Worm (Caenorhabditis elegans) whole organism, L1 larva: Measurements from ENCODE around the gene R53.5.

ENCODE experiments used
- Y116A8C.19 ChIP-seq: sonication (generic microtip); optimal IDR thresholded peaks from 2 replicates; lab custom pipeline; 2016; ENCODE audit warnings: missing compliant biosample characterization, missing genetic modification characterization, borderline replicate concordance
- blmp-1 ChIP-seq: fragments of 150-350 bp; optimal IDR thresholded peaks from 2 replicates; lab custom pipeline; 2014; ENCODE audit warnings: missing biosample characterization, missing genetic modification characterization
- dpl-1 ChIP-seq, 3 experiments: fragments of 150-350 bp in 2 of 3; sonication (generic microtip) in 1 of 3; optimal IDR thresholded peaks; 2 replicates each; lab custom pipeline; 2014 to 2017; ENCODE audit warnings: missing biosample characterization in 3 of 3, missing genetic modification characterization in 3 of 3, missing genetic modification reagents in 3 of 3
- dsc-1 ChIP-seq: sonication (generic microtip); optimal IDR thresholded peaks from 2 replicates; lab custom pipeline; 2016; ENCODE audit warnings: mild to moderate bottlenecking, missing genetic modification characterization, missing compliant biosample characterization
- efl-1 ChIP-seq, 4 experiments: fragments of 150-350 bp; optimal IDR thresholded peaks in 3 of 4; peaks in 1 of 4; 1 replicate in 1 of 4; 2 replicates in 3 of 4; lab custom pipeline; 2014; ENCODE audit warnings: missing biosample characterization in 2 of 4, missing genetic modification characterization in 2 of 4, missing genetic modification reagents in 2 of 4
- egl-27 ChIP-seq, 2 experiments: fragments of 150-350 bp in 1 of 2; sonication (generic microtip); optimal IDR thresholded peaks; 3 replicates each; lab custom pipeline; 2017 to 2018; ENCODE audit warnings: missing biosample characterization in 2 of 2, missing genetic modification characterization in 2 of 2, missing genetic modification reagents in 2 of 2
- fkh-8 ChIP-seq: sonication (generic microtip); optimal IDR thresholded peaks from 2 replicates; lab custom pipeline; 2016; ENCODE audit warnings: mild to moderate bottlenecking, missing genetic modification characterization, missing compliant biosample characterization
- grh-1 ChIP-seq: fragments of 200-800 bp; sonication (Bioruptor generic); IDR thresholded peaks from 2 replicates; pipeline ENCODE4 v1.3.6; 2022; ENCODE audit warnings: missing genetic modification reagents, missing genetic modification characterization, missing compliant biosample characterization
- hlh-4 ChIP-seq: sonication (generic microtip); optimal IDR thresholded peaks from 2 replicates; lab custom pipeline; 2016; ENCODE audit warnings: mild to moderate bottlenecking, missing genetic modification characterization, missing compliant biosample characterization
- lin-14 ChIP-seq: fragments of 200-800 bp; sonication (Bioruptor generic); optimal IDR thresholded peaks from 2 replicates; lab custom pipeline; 2018; ENCODE audit warnings: mild to moderate bottlenecking, missing genetic modification characterization, moderate library complexity, missing compliant biosample characterization
- lin-35 ChIP-seq, 2 experiments: fragments of 150-350 bp; optimal IDR thresholded peaks; 2 replicates each; lab custom pipeline; 2014; ENCODE audit warnings: missing biosample characterization in 2 of 2, missing genetic modification characterization in 2 of 2, missing genetic modification reagents in 2 of 2
- lin-39 ChIP-seq: fragments of 150-350 bp; optimal IDR thresholded peaks from 2 replicates; lab custom pipeline; 2014; ENCODE audit warnings: missing biosample characterization, missing genetic modification reagents, missing genetic modification characterization
- lsy-2 ChIP-seq, 2 experiments: fragments of 150-350 bp; optimal IDR thresholded peaks; 2 replicates each; lab custom pipeline; 2014; ENCODE audit warnings: missing biosample characterization in 2 of 2, missing genetic modification characterization in 2 of 2
- mep-1 ChIP-seq: fragments of 150-350 bp; optimal IDR thresholded peaks from 2 replicates; lab custom pipeline; 2014; ENCODE audit warnings: missing biosample characterization, missing genetic modification characterization
- nhr-12 ChIP-seq: sonication (generic microtip); optimal IDR thresholded peaks from 2 replicates; lab custom pipeline; 2017; ENCODE audit warnings: missing biosample characterization, missing genetic modification characterization
- nhr-20 ChIP-seq: sonication (generic microtip); optimal IDR thresholded peaks from 2 replicates; lab custom pipeline; 2016; ENCODE audit warnings: mild to moderate bottlenecking, missing genetic modification characterization, missing compliant biosample characterization
- nhr-28 ChIP-seq: fragments of 150-350 bp; optimal IDR thresholded peaks from 2 replicates; lab custom pipeline; 2014; ENCODE audit warnings: missing biosample characterization, missing genetic modification characterization
- pqm-1 ChIP-seq: sonication (generic microtip); optimal IDR thresholded peaks from 3 replicates; lab custom pipeline; 2017; ENCODE audit warnings: missing biosample characterization, missing genetic modification characterization
- rnt-1 ChIP-seq: sonication (generic microtip); optimal IDR thresholded peaks from 2 replicates; lab custom pipeline; 2016; ENCODE audit warnings: mild to moderate bottlenecking, missing genetic modification characterization, moderate library complexity, missing compliant biosample characterization
- sptf-1 ChIP-seq: fragments of 150-350 bp; optimal IDR thresholded peaks from 2 replicates; lab custom pipeline; 2014; ENCODE audit warnings: missing biosample characterization, missing genetic modification characterization
- sup-37 ChIP-seq: fragments of 200-800 bp; sonication (Bioruptor generic); optimal IDR thresholded peaks from 2 replicates; lab custom pipeline; 2018; ENCODE audit warnings: mild to moderate bottlenecking, missing genetic modification characterization, missing compliant biosample characterization
- unc-130 ChIP-seq: fragments of 150-350 bp; optimal IDR thresholded peaks from 2 replicates; lab custom pipeline; 2017; ENCODE audit warnings: missing biosample characterization, missing genetic modification characterization, inconsistent platforms
- zag-1 ChIP-seq: fragments of 150-350 bp; optimal IDR thresholded peaks from 2 replicates; lab custom pipeline; 2014; ENCODE audit warnings: missing biosample characterization, missing genetic modification characterization
- zip-4 ChIP-seq: fragments of 200-800 bp; sonication (Bioruptor generic); optimal IDR thresholded peaks from 2 replicates; lab custom pipeline; 2018; ENCODE audit warnings: mild to moderate bottlenecking, missing genetic modification characterization, moderate library complexity, missing compliant biosample characterization
- ztf-4 ChIP-seq: fragments of 150-350 bp; optimal IDR thresholded peaks from 2 replicates; lab custom pipeline; 2014; ENCODE audit warnings: missing biosample characterization, missing genetic modification characterization

R53.5 gene

ce11 chrII:9931012-9931411 is 39.3 kb downstream of the R53.5 start (continued):
- TF ChIP-seq lin-39 (tag; lab: Kevin White, UChicago) (no peak), rnt-1 (peak; percentile 84), Y116A8C.19 (tag; lab: Kevin White, UChicago) (no peak), nhr-28 (no peak), sup-37 (GFP tag; lab: Kevin White, UChicago) (no peak), hlh-4 (no peak), zag-1 (tag; lab: Kevin White, UChicago) (no peak), dsc-1 (tag; lab: Kevin White, UChicago) (peak; percentile 35), fkh-8 (tag; lab: Kevin White, UChicago) (peak; percentile 57)

ce11 chrII:9928470-9928869 is 41.8 kb downstream of the R53.5 start:
- no peak for TF ChIP-seq pqm-1 (tag; lab: Kevin White, UChicago)
- TF ChIP-seq nhr-20 (tag; lab: Kevin White, UChicago), result no peak
- no peak for TF ChIP-seq ztf-4 (tag; lab: Kevin White, UChicago)
- no peak for TF ChIP-seq grh-1 (GFP tag; lab: Robert Waterston, UW)
- TF ChIP-seq dpl-1 (GFP tag; optimal IDR thresholded peaks at IDR 0.05; lab: Kevin White, UChicago), result no peak
- TF ChIP-seq egl-27 (tag; optimal IDR thresholded peaks at IDR 0.05; lab: Kevin White, UChicago), result no peak

- TF ChIP-seq lin-35 (GFP tag; optimal IDR thresholded peaks at IDR 0.05; lab: Kevin White, UChicago) (peak in 1 of 2 experiments; percentile 11), blmp-1 (tag; lab: Kevin White, UChicago) (peak; percentile 28), mep-1 (tag; lab: Kevin White, UChicago) (peak; percentile 5), nhr-12 (no peak), lin-14 (GFP tag; lab: Kevin White, UChicago) (no peak), zip-4 (GFP tag; lab: Kevin White, UChicago) (no peak), efl-1 (optimal IDR thresholded peaks at IDR 0.05; lab: Kevin White, UChicago) (peak in 1 of 2 experiments; percentile 44), efl-1 (GFP tag; optimal IDR thresholded peaks at IDR 0.05 in 1 of 2; lab: Kevin White, UChicago) (peak in 1 of 2 experiments; percentile 27)
- TF ChIP-seq, all 84 proteins: peak for 4
Measured at ce11 chrII:9921622-9922269, 48.5 kb downstream of the R53.5 start, which contains the start of gene C05C10.2. Gene C05C10.2, plus strand, starts transcription at chrII:9922219.

ce11 chrII:9920468-9920867 is 49.8 kb downstream of the R53.5 start, which contains the start of gene pho-10:
Gene pho-10, minus strand, starts transcription at chrII:9920568.
- no peak for TF ChIP-seq unc-130 (tag; lab: Kevin White, UChicago)
- no peak for TF ChIP-seq lsy-2 (tag; optimal IDR thresholded peaks at IDR 0.05; lab: Kevin White, UChicago)
- TF ChIP-seq sptf-1, result no peak
- TF ChIP-seq lin-35 (GFP tag; optimal IDR thresholded peaks at IDR 0.05; lab: Kevin White, UChicago), result no peak
